Worm (Caenorhabditis elegans) whole organism, L1 larva: ENCODE results near the gene W02G9.3.
A peak's percentile ranks its signal among the peaks of the same experiment; 100 is the strongest.

Source experiments
- C04F5.9 ChIP-seq: sonication (generic microtip); optimal IDR thresholded peaks from 2 replicates; lab custom pipeline; 2016; ENCODE audit warnings: missing genetic modification characterization, missing compliant biosample characterization
- C16A3.4 ChIP-seq: fragments of 150-350 bp; optimal IDR thresholded peaks from 2 replicates; lab custom pipeline; 2014; ENCODE audit warnings: missing biosample characterization, missing genetic modification characterization
- aly-2 ChIP-seq: fragments of 150-350 bp; optimal IDR thresholded peaks from 2 replicates; lab custom pipeline; 2014; ENCODE audit warnings: missing biosample characterization, missing genetic modification characterization
- blmp-1 ChIP-seq: fragments of 150-350 bp; optimal IDR thresholded peaks from 2 replicates; lab custom pipeline; 2014; ENCODE audit warnings: missing biosample characterization, missing genetic modification characterization
- ceh-63 ChIP-seq: fragments of 200-800 bp; sonication (Bioruptor generic); optimal IDR thresholded peaks from 2 replicates; lab custom pipeline; 2018; ENCODE audit warnings: mild to moderate bottlenecking, missing genetic modification characterization, missing compliant biosample characterization
- ceh-90 ChIP-seq: sonication (generic microtip); optimal IDR thresholded peaks from 2 replicates; lab custom pipeline; 2016; ENCODE audit warnings: missing genetic modification characterization, missing compliant biosample characterization
- dpl-1 ChIP-seq, 3 experiments: fragments of 150-350 bp in 2 of 3; sonication (generic microtip) in 1 of 3; optimal IDR thresholded peaks; 2 replicates each; lab custom pipeline; 2014 to 2017; ENCODE audit warnings: missing biosample characterization in 3 of 3, missing genetic modification characterization in 3 of 3, missing genetic modification reagents in 3 of 3
- dsc-1 ChIP-seq: sonication (generic microtip); optimal IDR thresholded peaks from 2 replicates; lab custom pipeline; 2016; ENCODE audit warnings: mild to moderate bottlenecking, missing genetic modification characterization, missing compliant biosample characterization
- efl-1 ChIP-seq, 4 experiments: fragments of 150-350 bp; optimal IDR thresholded peaks in 3 of 4; peaks in 1 of 4; 1 replicate in 1 of 4; 2 replicates in 3 of 4; lab custom pipeline; 2014; ENCODE audit warnings: missing biosample characterization in 2 of 4, missing genetic modification characterization in 2 of 4, missing genetic modification reagents in 2 of 4
- egl-27 ChIP-seq, 2 experiments: fragments of 150-350 bp in 1 of 2; sonication (generic microtip); optimal IDR thresholded peaks; 3 replicates each; lab custom pipeline; 2017 to 2018; ENCODE audit warnings: missing biosample characterization in 2 of 2, missing genetic modification characterization in 2 of 2, missing genetic modification reagents in 2 of 2
- elt-2 ChIP-seq: sonication (generic microtip); optimal IDR thresholded peaks from 2 replicates; lab custom pipeline; 2016; ENCODE audit warnings: missing genetic modification characterization, mild to moderate bottlenecking, inconsistent platforms, missing compliant biosample characterization, missing genetic modification reagents
- elt-3 ChIP-seq, 6 experiments: fragments of 150-350 bp in 1 of 6; sonication (generic microtip); optimal IDR thresholded peaks; 2 replicates each; lab custom pipeline; 2017 to 2018; ENCODE audit warnings: missing biosample characterization in 6 of 6, missing genetic modification characterization in 6 of 6, inconsistent platforms in 1 of 6
- grh-1 ChIP-seq: fragments of 200-800 bp; sonication (Bioruptor generic); IDR thresholded peaks from 2 replicates; pipeline ENCODE4 v1.3.6; 2022; ENCODE audit warnings: missing genetic modification reagents, missing genetic modification characterization, missing compliant biosample characterization
- jun-1 ChIP-seq: fragments of 150-350 bp; optimal IDR thresholded peaks from 2 replicates; lab custom pipeline; 2014; ENCODE audit warnings: missing biosample characterization, missing genetic modification reagents, missing genetic modification characterization
- lin-13 ChIP-seq: fragments of 150-350 bp; optimal IDR thresholded peaks from 2 replicates; lab custom pipeline; 2014; ENCODE audit warnings: missing biosample characterization, missing genetic modification reagents, missing genetic modification characterization
- lin-35 ChIP-seq, 2 experiments: fragments of 150-350 bp; optimal IDR thresholded peaks; 2 replicates each; lab custom pipeline; 2014; ENCODE audit warnings: missing biosample characterization in 2 of 2, missing genetic modification characterization in 2 of 2, missing genetic modification reagents in 2 of 2
- lir-3 ChIP-seq: sonication (generic microtip); optimal IDR thresholded peaks from 2 replicates; lab custom pipeline; 2016; ENCODE audit warnings: mild to moderate bottlenecking, missing genetic modification characterization, moderate library complexity, missing compliant biosample characterization; ENCODE audit not compliant: poor library complexity
- lsy-2 ChIP-seq, 2 experiments: fragments of 150-350 bp; optimal IDR thresholded peaks; 2 replicates each; lab custom pipeline; 2014; ENCODE audit warnings: missing biosample characterization in 2 of 2, missing genetic modification characterization in 2 of 2
- mep-1 ChIP-seq: fragments of 150-350 bp; optimal IDR thresholded peaks from 2 replicates; lab custom pipeline; 2014; ENCODE audit warnings: missing biosample characterization, missing genetic modification characterization
- nhr-20 ChIP-seq: sonication (generic microtip); optimal IDR thresholded peaks from 2 replicates; lab custom pipeline; 2016; ENCODE audit warnings: mild to moderate bottlenecking, missing genetic modification characterization, missing compliant biosample characterization
- nhr-47 ChIP-seq: sonication (generic microtip); optimal IDR thresholded peaks from 2 replicates; lab custom pipeline; 2016; ENCODE audit warnings: mild to moderate bottlenecking, missing genetic modification characterization, moderate library complexity, missing compliant biosample characterization
- nhr-71 ChIP-seq: sonication (generic microtip); optimal IDR thresholded peaks from 2 replicates; lab custom pipeline; 2016; ENCODE audit warnings: mild to moderate bottlenecking, missing genetic modification characterization, moderate library complexity, missing compliant biosample characterization
- nhr-77 ChIP-seq: fragments of 150-350 bp; optimal IDR thresholded peaks from 2 replicates; lab custom pipeline; 2014; ENCODE audit warnings: missing biosample characterization, missing genetic modification characterization
- nhr-84 ChIP-seq: sonication (generic microtip); optimal IDR thresholded peaks from 2 replicates; lab custom pipeline; 2017; ENCODE audit warnings: missing biosample characterization, missing genetic modification characterization
- rnt-1 ChIP-seq: sonication (generic microtip); optimal IDR thresholded peaks from 2 replicates; lab custom pipeline; 2016; ENCODE audit warnings: mild to moderate bottlenecking, missing genetic modification characterization, moderate library complexity, missing compliant biosample characterization
- snu-23 ChIP-seq: sonication (generic microtip); optimal IDR thresholded peaks from 2 replicates; lab custom pipeline; 2016; ENCODE audit warnings: missing genetic modification characterization, missing compliant biosample characterization
- swsn-7 ChIP-seq: sonication (generic microtip); optimal IDR thresholded peaks from 2 replicates; lab custom pipeline; 2016; ENCODE audit warnings: missing genetic modification characterization, missing compliant biosample characterization
- tbx-2 ChIP-seq: sonication (generic microtip); optimal IDR thresholded peaks from 2 replicates; lab custom pipeline; 2016; ENCODE audit warnings: missing genetic modification characterization, missing compliant biosample characterization
- unc-86 ChIP-seq: sonication (generic microtip); optimal IDR thresholded peaks from 2 replicates; lab custom pipeline; 2016; ENCODE audit warnings: missing genetic modification characterization, missing compliant biosample characterization
- vab-15 ChIP-seq: sonication (generic microtip); optimal IDR thresholded peaks from 2 replicates; lab custom pipeline; 2017; ENCODE audit warnings: missing genotype, mild to moderate bottlenecking, missing genetic modification characterization, missing compliant biosample characterization
- xbp-1 ChIP-seq: sonication (generic microtip); optimal IDR thresholded peaks from 2 replicates; lab custom pipeline; 2016; ENCODE audit warnings: missing genetic modification characterization, missing compliant biosample characterization
- ztf-11 ChIP-seq, 2 experiments: sonication (generic microtip); optimal IDR thresholded peaks; 2 replicates each; lab custom pipeline; 2016 to 2017; ENCODE audit warnings: missing genetic modification characterization in 2 of 2, missing biosample characterization in 1 of 2, missing compliant biosample characterization in 1 of 2

The W02G9.3 gene

ce11 chrV:2656159-2656558, 16.6 kb upstream of the W02G9.3 start:
- TF ChIP-seq C16A3.4 (tag; lab: Kevin White, UChicago) (no peak), efl-1 (optimal IDR thresholded peaks at IDR 0.05; lab: Kevin White, UChicago) (no peak), efl-1 (GFP tag; optimal IDR thresholded peaks at IDR 0.05 in 1 of 2; lab: Kevin White, UChicago) (peak in 1 of 2 experiments; percentile 48), nhr-77 (tag; lab: Kevin White, UChicago) (no peak)

ce11 chrV:2657682-2658081, 15.1 kb upstream of the W02G9.3 start:
- TF ChIP-seq blmp-1 = no peak
- TF ChIP-seq mep-1 = no peak
- peak in 2 of 3 experiments; percentile 10 to 51 for TF ChIP-seq dpl-1 (GFP tag; optimal IDR thresholded peaks at IDR 0.05; lab: Kevin White, UChicago)
- peak; percentile 34 to 37 for TF ChIP-seq efl-1 (optimal IDR thresholded peaks at IDR 0.05; lab: Kevin White, UChicago)
- TF ChIP-seq efl-1 (GFP tag; optimal IDR thresholded peaks at IDR 0.05 in 1 of 2; lab: Kevin White, UChicago) = peak; percentile 33 to 93
- TF ChIP-seq egl-27 (tag; optimal IDR thresholded peaks at IDR 0.05; lab: Kevin White, UChicago) = no peak
- no peak for TF ChIP-seq swsn-7 (tag; lab: Kevin White, UChicago)
- TF ChIP-seq nhr-71 = peak; percentile 27
- no peak for TF ChIP-seq lin-13
- peak in 1 of 2 experiments; percentile 51 for TF ChIP-seq lin-35 (GFP tag; optimal IDR thresholded peaks at IDR 0.05; lab: Kevin White, UChicago)
- TF ChIP-seq C04F5.9 = no peak
- peak; percentile 1 for TF ChIP-seq xbp-1 (tag; lab: Kevin White, UChicago)
- TF ChIP-seq snu-23 = peak; percentile 12
- no peak for TF ChIP-seq unc-86 (tag; lab: Kevin White, UChicago)
- peak; percentile 14 to 38 for TF ChIP-seq lsy-2 (tag; optimal IDR thresholded peaks at IDR 0.05; lab: Kevin White, UChicago)
- TF ChIP-seq elt-2 (tag; lab: Kevin White, UChicago) = peak; percentile 41
- TF ChIP-seq, all 84 proteins: peak for 8

- TF ChIP-seq ztf-11 (tag; optimal IDR thresholded peaks at IDR 0.05; lab: Kevin White, UChicago) (no peak), efl-1 (optimal IDR thresholded peaks at IDR 0.05; lab: Kevin White, UChicago) (no peak), efl-1 (GFP tag; optimal IDR thresholded peaks at IDR 0.05 in 1 of 2; lab: Kevin White, UChicago) (peak in 1 of 2 experiments; percentile 82)
These were observed 12.3 kb upstream of the W02G9.3 start for ce11 chrV:2660457-2660856.

- TF ChIP-seq dsc-1 (tag; lab: Kevin White, UChicago) = no peak
- TF ChIP-seq ceh-63 (GFP tag; lab: Kevin White, UChicago) = no peak
- no peak for TF ChIP-seq vab-15 (tag; lab: Kevin White, UChicago)
- TF ChIP-seq rnt-1 (tag; lab: Kevin White, UChicago) = no peak
- TF ChIP-seq lir-3 (tag; lab: Kevin White, UChicago) = no peak
- no peak for TF ChIP-seq elt-3 (tag; optimal IDR thresholded peaks at IDR 0.05; lab: Kevin White, UChicago)
- TF ChIP-seq aly-2 (tag; lab: Kevin White, UChicago) = no peak
- no peak for TF ChIP-seq lin-35 (GFP tag; optimal IDR thresholded peaks at IDR 0.05; lab: Kevin White, UChicago)
- no peak for TF ChIP-seq nhr-20 (tag; lab: Kevin White, UChicago)
- no peak for TF ChIP-seq ceh-90
- no peak for TF ChIP-seq ztf-11 (tag; optimal IDR thresholded peaks at IDR 0.05; lab: Kevin White, UChicago)
- no peak for TF ChIP-seq jun-1 (tag; lab: Kevin White, UChicago)
- no peak for TF ChIP-seq tbx-2 (tag; lab: Kevin White, UChicago)
These were observed 8.2 kb upstream of the W02G9.3 start, which contains the start of gene ndx-2 for ce11 chrV:2664525-2665053. Gene ndx-2, minus strand, starts transcription at chrV:2665003.

- TF ChIP-seq lsy-2 (tag; optimal IDR thresholded peaks at IDR 0.05; lab: Kevin White, UChicago) = no peak
- no peak for TF ChIP-seq mep-1
- TF ChIP-seq aly-2 (tag; lab: Kevin White, UChicago) = no peak
- no peak for TF ChIP-seq nhr-77 (tag; lab: Kevin White, UChicago)
- no peak for TF ChIP-seq efl-1 (optimal IDR thresholded peaks at IDR 0.05; lab: Kevin White, UChicago)
- no peak for TF ChIP-seq efl-1 (GFP tag; optimal IDR thresholded peaks at IDR 0.05 in 1 of 2; lab: Kevin White, UChicago)
- TF ChIP-seq nhr-20 (tag; lab: Kevin White, UChicago) = no peak
- TF ChIP-seq dpl-1 (GFP tag; optimal IDR thresholded peaks at IDR 0.05; lab: Kevin White, UChicago) = no peak
- no peak for TF ChIP-seq jun-1 (tag; lab: Kevin White, UChicago)
- no peak for TF ChIP-seq nhr-47 (tag; lab: Kevin White, UChicago)
- TF ChIP-seq grh-1 (GFP tag; lab: Robert Waterston, UW) = no peak
- no peak for TF ChIP-seq nhr-84
These were observed 6.2 kb upstream of the W02G9.3 start, which contains the start of gene W02G9.4 for ce11 chrV:2666600-2666999. Gene W02G9.4, plus strand, starts transcription at chrV:2666900.
